Fruit fly (Drosophila melanogaster): ENCODE data around the gene Teh2.

dm6 chr3L:4159264-4159663 lies 28.6 kb downstream of the Teh2 start:
- TF ChIP-seq CG8478 (optimal IDR thresholded peaks at IDR 0.05) (no peak), CTCF (optimal IDR thresholded peaks at IDR 0.05) (no peak)
